Worm (Caenorhabditis elegans): ENCODE measurements around the gene glc-1.

ce11 chrV:16253687-16254086 is 34.3 kb downstream of the glc-1 start, which contains the start of gene gcy-20:
- TF ChIP-seq gmeb-2 (tag; optimal IDR thresholded peaks at IDR 0.05) (no peak), nhr-11 (tag; optimal IDR thresholded peaks at IDR 0.05) (no peak), ama-1 (optimal IDR thresholded peaks at IDR 0.05) (no peak), sox-2 (GFP tag; IDR thresholded peaks at IDR 0.05) (no peak), elt-4 (tag; optimal IDR thresholded peaks at IDR 0.05) (no peak), odd-2 (tag; optimal IDR thresholded peaks at IDR 0.05) (no peak), unc-55 (GFP tag; optimal IDR thresholded peaks at IDR 0.05) (no peak), pha-2 (tag; optimal IDR thresholded peaks at IDR 0.05) (no peak), madf-2 (tag; optimal IDR thresholded peaks at IDR 0.05) (no peak)

Data from whole organism, late embryonic.